Worm (Caenorhabditis elegans): ENCODE measurements around the gene srg-10.

The srg-10 gene

ce11 chrIII:4656415-4656814, 21.2 kb upstream of the srg-10 start (continued):
- TF ChIP-seq egl-13 (tag; optimal IDR thresholded peaks at IDR 0.05) (no peak), pax-3 (tag; optimal IDR thresholded peaks at IDR 0.05) (peak; percentile 36), lin-14 (GFP tag; optimal IDR thresholded peaks at IDR 0.05) (peak; percentile 92), ces-1 (GFP tag; optimal IDR thresholded peaks at IDR 0.05) (no peak), irx-1 (tag; optimal IDR thresholded peaks at IDR 0.05) (peak; percentile 35), unc-30 (tag; optimal IDR thresholded peaks at IDR 0.05) (no peak), swsn-7 (tag; optimal IDR thresholded peaks at IDR 0.05) (peak; percentile 53), ztf-11 (tag; optimal IDR thresholded peaks at IDR 0.05) (no peak)

DNA sequence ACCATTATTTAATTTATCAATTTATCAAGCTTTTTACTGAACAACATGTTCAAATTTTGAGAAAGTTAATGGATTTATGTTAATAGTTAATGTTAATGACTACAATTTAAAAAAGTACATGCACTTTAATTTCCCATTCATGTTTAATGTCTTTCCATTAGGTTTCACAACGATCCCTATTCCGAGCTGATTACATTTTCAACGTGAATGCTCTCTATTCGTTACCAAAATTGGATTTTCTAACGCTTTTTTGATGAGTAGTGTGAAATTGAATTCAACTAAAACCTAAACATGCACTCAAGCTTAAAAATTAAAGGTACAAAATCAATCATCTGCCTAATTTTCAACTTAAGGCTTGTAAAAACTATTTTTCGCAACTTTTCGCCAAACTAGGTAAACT, 20.2 kb upstream of the srg-10 start:
- no peak for TF ChIP-seq lin-39 (tag; optimal IDR thresholded peaks at IDR 0.05)
- no peak for TF ChIP-seq unc-98 (GFP tag; IDR thresholded peaks at IDR 0.05)
- peak; percentile 40 for TF ChIP-seq ces-1 (GFP tag; optimal IDR thresholded peaks at IDR 0.05)
- peak; percentile 47 for TF ChIP-seq lin-14 (GFP tag; optimal IDR thresholded peaks at IDR 0.05)

DNA sequence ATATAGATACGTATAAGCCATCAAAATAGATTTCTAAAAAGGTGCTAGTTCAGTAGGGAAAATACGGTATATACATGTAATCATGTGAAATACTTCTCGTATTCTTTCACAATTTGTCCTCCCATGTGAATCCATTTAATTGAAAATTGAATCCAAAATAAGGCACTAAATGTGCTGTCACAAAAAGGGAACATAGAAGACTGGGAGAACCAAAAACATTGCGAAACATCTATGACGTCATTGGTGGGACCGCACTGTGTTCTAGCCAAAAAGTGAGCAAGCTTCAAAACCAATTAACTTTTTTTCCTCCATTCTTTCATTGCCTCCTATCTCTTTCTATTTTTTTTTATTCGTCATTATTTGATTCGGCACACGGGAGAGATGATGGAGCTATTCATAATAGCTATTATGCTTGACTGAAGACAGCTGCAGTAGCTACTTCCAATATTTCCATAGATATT, 19.2 kb upstream of the srg-10 start, which contains the start of gene cdka-1:
cdka-1 (plus strand) TSS at position 411 of the 461 bp plus-strand sequence.
- TF ChIP-seq lin-14 (GFP tag; optimal IDR thresholded peaks at IDR 0.05) (peak; percentile 65), ceh-90 (tag; optimal IDR thresholded peaks at IDR 0.05) (no peak), nhr-84 (tag; optimal IDR thresholded peaks at IDR 0.05) (no peak), hlh-17 (GFP tag; optimal IDR thresholded peaks at IDR 0.05; ENCODE audit: borderline replicate concordance) (no peak), efl-3 (GFP tag; optimal IDR thresholded peaks at IDR 0.05) (no peak), lsy-2 (tag; optimal IDR thresholded peaks at IDR 0.05) (peak in 1 of 2 experiments; percentile 11)

DNA sequence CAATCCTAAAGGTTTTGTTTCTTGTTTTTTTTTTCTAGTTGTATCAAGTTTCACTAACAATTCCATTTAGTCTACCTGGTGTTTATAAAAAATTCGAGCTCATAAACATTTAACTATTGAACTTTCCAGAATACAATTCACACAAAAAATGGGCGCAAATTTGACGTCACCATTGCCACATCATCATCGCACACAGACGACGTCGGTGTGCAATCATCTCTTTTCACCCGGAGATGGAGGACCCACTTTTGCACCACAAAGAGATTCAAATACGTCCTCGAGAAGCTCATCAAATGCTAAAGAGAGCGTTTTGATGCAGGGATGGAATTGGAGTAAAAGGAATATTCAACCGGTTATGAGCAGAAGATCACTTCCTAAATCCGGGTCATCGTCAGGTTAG, 18.1 kb upstream of the srg-10 start:
- no peak for TF ChIP-seq Y116A8C.19 (tag; optimal IDR thresholded peaks at IDR 0.05; ENCODE audit: borderline replicate concordance)
- no peak for TF ChIP-seq hlh-17 (GFP tag; optimal IDR thresholded peaks at IDR 0.05; ENCODE audit: borderline replicate concordance)
- no peak for TF ChIP-seq ceh-90 (tag; optimal IDR thresholded peaks at IDR 0.05)
- no peak for TF ChIP-seq ztf-4 (tag; optimal IDR thresholded peaks at IDR 0.05)
- no peak for TF ChIP-seq snpc-4 (tag; optimal IDR thresholded peaks at IDR 0.05)
- no peak for TF ChIP-seq nhr-90 (tag; optimal IDR thresholded peaks at IDR 0.05; ENCODE audit: poor library complexity)
- no peak for TF ChIP-seq sox-4 (tag; optimal IDR thresholded peaks at IDR 0.05)
- no peak for TF ChIP-seq mep-1 (tag; optimal IDR thresholded peaks at IDR 0.05)
- TF ChIP-seq nhr-76 (tag; optimal IDR thresholded peaks at IDR 0.05): no peak
- TF ChIP-seq ceh-63 (GFP tag; optimal IDR thresholded peaks at IDR 0.05): no peak
- TF ChIP-seq lin-35 (GFP tag; optimal IDR thresholded peaks at IDR 0.05): no peak
- no peak for TF ChIP-seq aly-2 (tag; optimal IDR thresholded peaks at IDR 0.05)

ce11 chrIII:4665272-4665671, 12.3 kb upstream of the srg-10 start, which contains the start of gene T23F11.4:
T23F11.4 (minus strand) TSS chrIII:4665372.
- TF ChIP-seq lin-15B (tag; optimal IDR thresholded peaks at IDR 0.05) (no peak), nhr-47 (tag; optimal IDR thresholded peaks at IDR 0.05) (no peak), jun-1 (tag; optimal IDR thresholded peaks at IDR 0.05) (no peak), dsc-1 (tag; optimal IDR thresholded peaks at IDR 0.05) (no peak), ceh-88 (GFP tag; IDR thresholded peaks at IDR 0.05) (no peak), nhr-76 (tag; optimal IDR thresholded peaks at IDR 0.05) (no peak), swsn-7 (tag; optimal IDR thresholded peaks at IDR 0.05) (no peak), irx-1 (tag; optimal IDR thresholded peaks at IDR 0.05) (no peak), lin-13 (GFP tag; optimal IDR thresholded peaks at IDR 0.05) (no peak), mdl-1 (tag; optimal IDR thresholded peaks at IDR 0.05) (no peak), grh-1 (GFP tag; IDR thresholded peaks at IDR 0.05) (no peak), zag-1 (tag; optimal IDR thresholded peaks at IDR 0.05) (no peak), pag-3 (tag; optimal IDR thresholded peaks at IDR 0.05; ENCODE audit: borderline replicate concordance, insufficient read depth) (no peak), C34B4.2 (tag; optimal IDR thresholded peaks at IDR 0.05) (no peak), mef-2 (tag; optimal IDR thresholded peaks at IDR 0.05) (no peak), F16B12.6 (tag; optimal IDR thresholded peaks at IDR 0.05) (no peak), lin-35 (GFP tag; optimal IDR thresholded peaks at IDR 0.05) (no peak)

Data from whole organism, L1 larva.